Worm (Caenorhabditis elegans) whole organism, L1 larva: ENCODE results near the gene C14A4.6.

ENCODE experiments used
- C04F5.9 ChIP-seq: sonication (generic microtip); optimal IDR thresholded peaks from 2 replicates; lab custom pipeline; 2016; ENCODE audit warnings: missing genetic modification characterization, missing compliant biosample characterization
- C16A3.4 ChIP-seq: fragments of 150-350 bp; optimal IDR thresholded peaks from 2 replicates; lab custom pipeline; 2014; ENCODE audit warnings: missing biosample characterization, missing genetic modification characterization
- C34B4.2 ChIP-seq: sonication (generic microtip); optimal IDR thresholded peaks from 2 replicates; lab custom pipeline; 2017; ENCODE audit warnings: mild to moderate bottlenecking, missing genetic modification characterization, missing compliant biosample characterization
- Y116A8C.19 ChIP-seq: sonication (generic microtip); optimal IDR thresholded peaks from 2 replicates; lab custom pipeline; 2016; ENCODE audit warnings: missing compliant biosample characterization, missing genetic modification characterization, borderline replicate concordance
- aha-1 ChIP-seq: fragments of 150-350 bp; optimal IDR thresholded peaks from 2 replicates; lab custom pipeline; 2014; ENCODE audit warnings: missing biosample characterization, missing genetic modification characterization
- alr-1 ChIP-seq: fragments of 200-800 bp; sonication (Bioruptor generic); optimal IDR thresholded peaks from 2 replicates; lab custom pipeline; 2018; ENCODE audit warnings: borderline replicate concordance, mild to moderate bottlenecking, missing genetic modification characterization, missing compliant biosample characterization
- ama-1 ChIP-seq: fragments of 150-350 bp; optimal IDR thresholded peaks from 2 replicates; lab custom pipeline; 2014
- ceh-8 ChIP-seq: fragments of 200-800 bp; sonication (Bioruptor generic); optimal IDR thresholded peaks from 2 replicates; lab custom pipeline; 2018; ENCODE audit warnings: mild to moderate bottlenecking, missing genetic modification characterization, moderate library complexity, missing compliant biosample characterization
- ceh-90 ChIP-seq: sonication (generic microtip); optimal IDR thresholded peaks from 2 replicates; lab custom pipeline; 2016; ENCODE audit warnings: missing genetic modification characterization, missing compliant biosample characterization
- dpl-1 ChIP-seq, 3 experiments: fragments of 150-350 bp in 2 of 3; sonication (generic microtip) in 1 of 3; optimal IDR thresholded peaks; 2 replicates each; lab custom pipeline; 2014 to 2017; ENCODE audit warnings: missing biosample characterization in 3 of 3, missing genetic modification characterization in 3 of 3, missing genetic modification reagents in 3 of 3
- efl-3 ChIP-seq: fragments of 200-800 bp; sonication (Bioruptor generic); optimal IDR thresholded peaks from 2 replicates; lab custom pipeline; 2018; ENCODE audit warnings: mild to moderate bottlenecking, missing genetic modification characterization, missing compliant biosample characterization
- egl-13 ChIP-seq: sonication (generic microtip); optimal IDR thresholded peaks from 2 replicates; lab custom pipeline; 2016; ENCODE audit warnings: missing genotype, missing genetic modification reagents, missing genetic modification characterization, missing compliant biosample characterization
- ets-5 ChIP-seq: fragments of 200-800 bp; sonication (Bioruptor generic); IDR thresholded peaks from 2 replicates; pipeline ENCODE4 v1.3.6; 2022; ENCODE audit warnings: missing genetic modification characterization, missing compliant biosample characterization
- fkh-10 ChIP-seq: sonication (generic microtip); optimal IDR thresholded peaks from 2 replicates; lab custom pipeline; 2017; ENCODE audit warnings: missing biosample characterization, missing genetic modification reagents, missing genetic modification characterization
- fkh-4 ChIP-seq: sonication (generic microtip); optimal IDR thresholded peaks from 2 replicates; lab custom pipeline; 2016; ENCODE audit warnings: missing compliant biosample characterization, missing genetic modification characterization, borderline replicate concordance
- fos-1 ChIP-seq: fragments of 150-350 bp; optimal IDR thresholded peaks from 2 replicates; lab custom pipeline; 2014; ENCODE audit warnings: missing biosample characterization, missing genetic modification characterization
- hpl-2 ChIP-seq: fragments of 150-350 bp; optimal IDR thresholded peaks from 2 replicates; lab custom pipeline; 2014; ENCODE audit warnings: missing biosample characterization, missing genetic modification reagents, missing genetic modification characterization
- irx-1 ChIP-seq: sonication (generic microtip); optimal IDR thresholded peaks from 2 replicates; lab custom pipeline; 2016; ENCODE audit warnings: missing genetic modification characterization, missing compliant biosample characterization
- isw-1 ChIP-seq: fragments of 200-800 bp; sonication (Bioruptor generic); IDR thresholded peaks from 2 replicates; pipeline ENCODE4 v1.3.6; 2022; ENCODE audit warnings: missing genetic modification characterization, missing compliant biosample characterization
- jun-1 ChIP-seq: fragments of 150-350 bp; optimal IDR thresholded peaks from 2 replicates; lab custom pipeline; 2014; ENCODE audit warnings: missing biosample characterization, missing genetic modification reagents, missing genetic modification characterization
- lin-13 ChIP-seq: fragments of 150-350 bp; optimal IDR thresholded peaks from 2 replicates; lab custom pipeline; 2014; ENCODE audit warnings: missing biosample characterization, missing genetic modification reagents, missing genetic modification characterization
- lin-15B ChIP-seq: fragments of 150-350 bp; sonication (generic microtip); optimal IDR thresholded peaks from 3 replicates; lab custom pipeline; 2014; ENCODE audit warnings: missing biosample characterization, missing genetic modification characterization
- lin-35 ChIP-seq, 2 experiments: fragments of 150-350 bp; optimal IDR thresholded peaks; 2 replicates each; lab custom pipeline; 2014; ENCODE audit warnings: missing biosample characterization in 2 of 2, missing genetic modification characterization in 2 of 2, missing genetic modification reagents in 2 of 2
- lir-3 ChIP-seq: sonication (generic microtip); optimal IDR thresholded peaks from 2 replicates; lab custom pipeline; 2016; ENCODE audit warnings: mild to moderate bottlenecking, missing genetic modification characterization, moderate library complexity, missing compliant biosample characterization; ENCODE audit not compliant: poor library complexity
- mab-9 ChIP-seq: fragments of 200-800 bp; sonication (Bioruptor generic); IDR thresholded peaks from 2 replicates; pipeline ENCODE4 v1.3.6; 2022; ENCODE audit warnings: missing genetic modification reagents, missing genetic modification characterization, missing compliant biosample characterization
- mdl-1 ChIP-seq, 2 experiments: fragments of 150-350 bp; optimal IDR thresholded peaks; 2 replicates each; lab custom pipeline; 2014 to 2017; ENCODE audit warnings: missing biosample characterization in 2 of 2, missing genetic modification characterization in 2 of 2, inconsistent platforms in 1 of 2
- mep-1 ChIP-seq: fragments of 150-350 bp; optimal IDR thresholded peaks from 2 replicates; lab custom pipeline; 2014; ENCODE audit warnings: missing biosample characterization, missing genetic modification characterization
- nhr-12 ChIP-seq: sonication (generic microtip); optimal IDR thresholded peaks from 2 replicates; lab custom pipeline; 2017; ENCODE audit warnings: missing biosample characterization, missing genetic modification characterization
- nhr-19 ChIP-seq: fragments of 200-800 bp; sonication (Bioruptor generic); conservative IDR thresholded peaks from 2 replicates; pipeline ENCODE4 v1.3.6; 2022; ENCODE audit warnings: missing genetic modification characterization, missing compliant biosample characterization
- nhr-20 ChIP-seq: sonication (generic microtip); optimal IDR thresholded peaks from 2 replicates; lab custom pipeline; 2016; ENCODE audit warnings: mild to moderate bottlenecking, missing genetic modification characterization, missing compliant biosample characterization
- nhr-71 ChIP-seq: sonication (generic microtip); optimal IDR thresholded peaks from 2 replicates; lab custom pipeline; 2016; ENCODE audit warnings: mild to moderate bottlenecking, missing genetic modification characterization, moderate library complexity, missing compliant biosample characterization
- nhr-76 ChIP-seq: sonication (generic microtip); optimal IDR thresholded peaks from 2 replicates; lab custom pipeline; 2017; ENCODE audit warnings: missing biosample characterization, missing genetic modification characterization
- nhr-84 ChIP-seq: sonication (generic microtip); optimal IDR thresholded peaks from 2 replicates; lab custom pipeline; 2017; ENCODE audit warnings: missing biosample characterization, missing genetic modification characterization
- nhr-90 ChIP-seq: sonication (generic microtip); optimal IDR thresholded peaks from 2 replicates; lab custom pipeline; 2016; ENCODE audit warnings: mild to moderate bottlenecking, missing genetic modification characterization, missing compliant biosample characterization; ENCODE audit not compliant: poor library complexity
- pqm-1 ChIP-seq: sonication (generic microtip); optimal IDR thresholded peaks from 3 replicates; lab custom pipeline; 2017; ENCODE audit warnings: missing biosample characterization, missing genetic modification characterization
- rnt-1 ChIP-seq: sonication (generic microtip); optimal IDR thresholded peaks from 2 replicates; lab custom pipeline; 2016; ENCODE audit warnings: mild to moderate bottlenecking, missing genetic modification characterization, moderate library complexity, missing compliant biosample characterization
- skn-1 ChIP-seq: fragments of 150-350 bp; optimal IDR thresholded peaks from 2 replicates; lab custom pipeline; 2014; ENCODE audit warnings: missing biosample characterization, missing genetic modification characterization
- snu-23 ChIP-seq: sonication (generic microtip); optimal IDR thresholded peaks from 2 replicates; lab custom pipeline; 2016; ENCODE audit warnings: missing genetic modification characterization, missing compliant biosample characterization
- sptf-1 ChIP-seq: fragments of 150-350 bp; optimal IDR thresholded peaks from 2 replicates; lab custom pipeline; 2014; ENCODE audit warnings: missing biosample characterization, missing genetic modification characterization
- swsn-7 ChIP-seq: sonication (generic microtip); optimal IDR thresholded peaks from 2 replicates; lab custom pipeline; 2016; ENCODE audit warnings: missing genetic modification characterization, missing compliant biosample characterization
- tbx-2 ChIP-seq: sonication (generic microtip); optimal IDR thresholded peaks from 2 replicates; lab custom pipeline; 2016; ENCODE audit warnings: missing genetic modification characterization, missing compliant biosample characterization
- unc-130 ChIP-seq: fragments of 150-350 bp; optimal IDR thresholded peaks from 2 replicates; lab custom pipeline; 2017; ENCODE audit warnings: missing biosample characterization, missing genetic modification characterization, inconsistent platforms
- unc-30 ChIP-seq: sonication (generic microtip); optimal IDR thresholded peaks from 2 replicates; lab custom pipeline; 2017; ENCODE audit warnings: missing biosample characterization, missing genetic modification characterization
- unc-62 ChIP-seq: fragments of 150-350 bp; optimal IDR thresholded peaks from 2 replicates; lab custom pipeline; 2014; ENCODE audit warnings: missing biosample characterization, missing genetic modification reagents, missing genetic modification characterization
- xbp-1 ChIP-seq: sonication (generic microtip); optimal IDR thresholded peaks from 2 replicates; lab custom pipeline; 2016; ENCODE audit warnings: missing genetic modification characterization, missing compliant biosample characterization
- zip-4 ChIP-seq: fragments of 200-800 bp; sonication (Bioruptor generic); optimal IDR thresholded peaks from 2 replicates; lab custom pipeline; 2018; ENCODE audit warnings: mild to moderate bottlenecking, missing genetic modification characterization, moderate library complexity, missing compliant biosample characterization
- ztf-11 ChIP-seq, 2 experiments: sonication (generic microtip); optimal IDR thresholded peaks; 2 replicates each; lab custom pipeline; 2016 to 2017; ENCODE audit warnings: missing genetic modification characterization in 2 of 2, missing biosample characterization in 1 of 2, missing compliant biosample characterization in 1 of 2
- ztf-4 ChIP-seq: fragments of 150-350 bp; optimal IDR thresholded peaks from 2 replicates; lab custom pipeline; 2014; ENCODE audit warnings: missing biosample characterization, missing genetic modification characterization

C14A4.6 gene

ce11 chrII:10555484-10556075, 39.0 kb downstream of the C14A4.6 start (continued):
- TF ChIP-seq fkh-10 (GFP tag; lab: Kevin White, UChicago) (no peak), unc-30 (tag; lab: Kevin White, UChicago) (no peak), ceh-8 (GFP tag; lab: Kevin White, UChicago) (no peak), fos-1 (tag; lab: Kevin White, UChicago) (no peak), nhr-84 (tag; lab: Kevin White, UChicago) (no peak), jun-1 (tag; lab: Kevin White, UChicago) (peak; percentile 0), zip-4 (GFP tag; lab: Kevin White, UChicago) (no peak), sptf-1 (tag; lab: Kevin White, UChicago) (no peak), C04F5.9 (tag; lab: Kevin White, UChicago) (no peak), ets-5 (GFP tag; lab: Robert Waterston, UW) (no peak), mep-1 (peak; percentile 81), C16A3.4 (tag; lab: Kevin White, UChicago) (peak; percentile 10), irx-1 (peak; percentile 18), nhr-12 (tag; lab: Kevin White, UChicago) (no peak), dpl-1 (GFP tag; optimal IDR thresholded peaks at IDR 0.05; lab: Kevin White, UChicago) (peak; percentile 16 to 47 (median 18)), efl-3 (no peak), hpl-2 (GFP tag; lab: Kevin White, UChicago) (no peak), nhr-76 (tag; lab: Kevin White, UChicago) (no peak), isw-1 (GFP tag; lab: Robert Waterston, UW) (no peak), snu-23 (GFP tag; lab: Kevin White, UChicago) (peak; percentile 80), ceh-90 (no peak), mab-9 (GFP tag; lab: Robert Waterston, UW) (no peak), egl-13 (no peak), ztf-11 (tag; optimal IDR thresholded peaks at IDR 0.05; lab: Kevin White, UChicago) (peak in 1 of 2 experiments; percentile 2), nhr-19 (GFP tag; lab: Robert Waterston, UW) (peak; percentile 67), unc-130 (peak; percentile 65), tbx-2 (tag; lab: Kevin White, UChicago) (peak; percentile 59), fkh-4 (tag; lab: Kevin White, UChicago) (peak; percentile 47), pqm-1 (tag; lab: Kevin White, UChicago) (no peak), skn-1 (tag; lab: Kevin White, UChicago) (peak; percentile 57), lin-15B (no peak), nhr-20 (peak; percentile 80), nhr-90 (peak; percentile 84), rnt-1 (peak; percentile 69), swsn-7 (tag; lab: Kevin White, UChicago) (peak; percentile 62), ztf-4 (tag; lab: Kevin White, UChicago) (peak; percentile 73), Y116A8C.19 (tag; lab: Kevin White, UChicago) (no peak), lin-35 (GFP tag; optimal IDR thresholded peaks at IDR 0.05; lab: Kevin White, UChicago) (peak; percentile 25 to 73), aha-1 (tag; lab: Kevin White, UChicago) (peak; percentile 44), alr-1 (tag; lab: Kevin White, UChicago) (no peak)

ce11 chrII:10554972-10555371, 39.6 kb downstream of the C14A4.6 start, which contains the start of gene mnk-1:
mnk-1 (minus strand) TSS chrII:10555044.
- no peak for TF ChIP-seq C16A3.4 (tag; lab: Kevin White, UChicago)
- TF ChIP-seq ztf-11 (tag; optimal IDR thresholded peaks at IDR 0.05; lab: Kevin White, UChicago): peak in 1 of 2 experiments; percentile 39

ce11 chrII:10554046-10554399, 40.6 kb downstream of the C14A4.6 start:
- TF ChIP-seq C16A3.4 (tag; lab: Kevin White, UChicago) (peak; percentile 7), unc-62 (GFP tag; lab: Kevin White, UChicago) (no peak), sptf-1 (tag; lab: Kevin White, UChicago) (no peak), egl-13 (no peak), Y116A8C.19 (tag; lab: Kevin White, UChicago) (no peak), pqm-1 (tag; lab: Kevin White, UChicago) (no peak), lin-35 (GFP tag; optimal IDR thresholded peaks at IDR 0.05; lab: Kevin White, UChicago) (no peak), C34B4.2 (tag; lab: Kevin White, UChicago) (no peak), rnt-1 (peak; percentile 17), skn-1 (tag; lab: Kevin White, UChicago) (no peak), mdl-1 (tag; optimal IDR thresholded peaks at IDR 0.05; lab: Kevin White, UChicago) (no peak), xbp-1 (tag; lab: Kevin White, UChicago) (no peak), lin-13 (GFP tag; lab: Kevin White, UChicago) (peak; percentile 22), mep-1 (peak; percentile 59), ama-1 (lab: Kevin White, UChicago) (peak; percentile 34), lir-3 (tag; lab: Kevin White, UChicago) (no peak), fos-1 (tag; lab: Kevin White, UChicago) (no peak), nhr-84 (tag; lab: Kevin White, UChicago) (no peak), swsn-7 (tag; lab: Kevin White, UChicago) (peak; percentile 9), nhr-71 (peak; percentile 21), tbx-2 (tag; lab: Kevin White, UChicago) (no peak), nhr-90 (peak; percentile 38)
